Worm (Caenorhabditis elegans) whole organism, late embryonic: Measurements from ENCODE around the gene F10B5.2.

Source experiments
- F13H6.1 ChIP-seq: sonication (generic microtip); optimal IDR thresholded peaks from 2 replicates; lab custom pipeline; 2016; ENCODE audit warnings: missing genetic modification characterization, missing compliant biosample characterization
- ceh-2 ChIP-seq: sonication (generic microtip); optimal IDR thresholded peaks from 2 replicates; lab custom pipeline; 2016; ENCODE audit warnings: missing genotype, missing genetic modification characterization, missing compliant biosample characterization
- ceh-31 ChIP-seq: sonication (generic microtip); optimal IDR thresholded peaks from 2 replicates; lab custom pipeline; 2016; ENCODE audit warnings: missing genetic modification characterization, missing compliant biosample characterization
- ceh-9 ChIP-seq: sonication (generic microtip); optimal IDR thresholded peaks from 2 replicates; lab custom pipeline; 2016; ENCODE audit warnings: mild to moderate bottlenecking, missing genetic modification characterization, inconsistent platforms, missing compliant biosample characterization
- eyg-1 ChIP-seq: sonication (generic microtip); optimal IDR thresholded peaks from 2 replicates; lab custom pipeline; 2016; ENCODE audit warnings: missing genotype, missing genetic modification characterization, missing compliant biosample characterization
- hlh-30 ChIP-seq: sonication (generic microtip); optimal IDR thresholded peaks from 2 replicates; lab custom pipeline; 2017; ENCODE audit warnings: antibody characterized with exemption, missing genetic modification characterization, missing compliant biosample characterization; ENCODE audit not compliant: insufficient read depth
- lin-11 ChIP-seq: fragments of 200-800 bp; sonication (Bioruptor generic); optimal IDR thresholded peaks from 2 replicates; lab custom pipeline; 2018; ENCODE audit warnings: mild to moderate bottlenecking, missing genetic modification characterization, missing compliant biosample characterization
- madf-2 ChIP-seq: sonication (generic microtip); optimal IDR thresholded peaks from 2 replicates; lab custom pipeline; 2017; ENCODE audit warnings: missing genetic modification characterization, missing compliant biosample characterization
- pha-4 ChIP-seq: fragments of 150-350 bp; optimal IDR thresholded peaks from 2 replicates; lab custom pipeline; 2018; ENCODE audit warnings: missing biosample characterization, missing genetic modification reagents, missing genetic modification characterization
- pqm-1 ChIP-seq: sonication (generic microtip); optimal IDR thresholded peaks from 2 replicates; lab custom pipeline; 2016; ENCODE audit warnings: missing genetic modification characterization, missing compliant biosample characterization
- ztf-16 ChIP-seq: sonication (generic microtip); optimal IDR thresholded peaks from 2 replicates; lab custom pipeline; 2017; ENCODE audit warnings: missing genetic modification characterization, missing compliant biosample characterization

DNA sequence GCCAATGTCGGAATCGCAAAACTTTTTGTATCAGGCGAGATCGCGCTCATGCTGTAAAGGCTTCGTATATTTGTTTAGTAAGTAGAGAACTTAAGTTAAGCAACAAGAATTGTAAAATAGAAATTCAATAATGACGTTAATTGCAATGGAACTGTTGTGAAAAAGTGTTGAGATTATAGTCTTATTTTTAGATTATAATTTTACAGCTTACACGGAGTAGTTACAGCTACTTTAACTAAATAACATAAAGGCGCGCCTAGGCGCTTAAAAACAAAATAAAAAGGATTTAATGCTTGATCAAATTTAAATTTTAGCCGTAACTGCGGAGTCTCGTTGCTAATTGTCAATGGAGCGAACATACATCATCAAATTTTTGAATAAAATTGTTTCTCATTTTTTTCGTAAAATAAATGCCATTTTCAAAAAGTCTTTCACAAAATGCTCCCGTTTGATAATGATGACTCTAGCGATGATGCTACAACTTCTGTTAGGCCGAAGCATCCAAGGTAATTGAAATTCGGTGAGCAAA is 17.6 kb downstream of the F10B5.2 start, which contains the start of the genes emb-27 and rrf-3:
- TF ChIP-seq ceh-31 (no peak), hlh-30 (tag; lab: Kevin White, UChicago) (no peak), ztf-16 (tag; lab: Kevin White, UChicago) (no peak), lin-11 (tag; lab: Kevin White, UChicago) (no peak), eyg-1 (tag; lab: Kevin White, UChicago) (no peak), F13H6.1 (no peak), madf-2 (tag; lab: Kevin White, UChicago) (no peak), ceh-2 (no peak), pqm-1 (no peak), pha-4 (tag; lab: Kevin White, UChicago) (no peak), ceh-9 (tag; lab: Kevin White, UChicago) (no peak)
